Worm (Caenorhabditis elegans) whole organism, mixed stage, embryonic: Measurements from ENCODE around the gene nspc-16.
A peak's percentile ranks its signal among the peaks of the same experiment; 100 is the strongest.

ENCODE experiments used
- M03D4.4 ChIP-seq: sonication (generic microtip); optimal IDR thresholded peaks from 2 replicates; lab custom pipeline; 2017; ENCODE audit warnings: mild to moderate bottlenecking, missing genetic modification characterization, missing compliant biosample characterization
- bed-3 ChIP-seq: fragments of 200-800 bp; sonication (Bioruptor generic); optimal IDR thresholded peaks from 3 replicates; lab custom pipeline; 2018; ENCODE audit warnings: mild to moderate bottlenecking, missing genetic modification characterization, moderate library complexity, missing compliant biosample characterization
- blmp-1 ChIP-seq: fragments of 150-350 bp; optimal IDR thresholded peaks from 2 replicates; lab custom pipeline; 2014; ENCODE audit warnings: missing biosample characterization, missing genetic modification characterization
- ceh-39 ChIP-seq: fragments of 150-350 bp; optimal IDR thresholded peaks from 2 replicates; lab custom pipeline; 2014; ENCODE audit warnings: missing biosample characterization, missing genetic modification characterization
- ceh-43 ChIP-seq: fragments of 200-800 bp; sonication (Bioruptor generic); optimal IDR thresholded peaks from 2 replicates; lab custom pipeline; 2018; ENCODE audit warnings: mild to moderate bottlenecking, missing genetic modification characterization, moderate library complexity, missing compliant biosample characterization
- ceh-83 ChIP-seq: fragments of 200-800 bp; sonication (Bioruptor generic); optimal IDR thresholded peaks from 2 replicates; lab custom pipeline; 2018; ENCODE audit warnings: mild to moderate bottlenecking, missing genetic modification characterization, missing compliant biosample characterization
- ces-1 ChIP-seq: fragments of 150-350 bp; optimal IDR thresholded peaks from 2 replicates; lab custom pipeline; 2014; ENCODE audit warnings: missing biosample characterization, missing genetic modification reagents, missing genetic modification characterization
- cnd-1 ChIP-seq: fragments of 200-800 bp; sonication (Bioruptor generic); optimal IDR thresholded peaks from 2 replicates; lab custom pipeline; 2018; ENCODE audit warnings: mild to moderate bottlenecking, missing genetic modification characterization, missing compliant biosample characterization
- drap-1 ChIP-seq: fragments of 200-800 bp; sonication (Bioruptor generic); optimal IDR thresholded peaks from 3 replicates; lab custom pipeline; 2018; ENCODE audit warnings: mild to moderate bottlenecking, missing genetic modification characterization, missing compliant biosample characterization
- elt-3 ChIP-seq: fragments of 150-350 bp; optimal IDR thresholded peaks from 2 replicates; lab custom pipeline; 2014; ENCODE audit warnings: missing biosample characterization, missing genetic modification characterization
- flh-1 ChIP-seq: fragments of 200-800 bp; sonication (Bioruptor generic); optimal IDR thresholded peaks from 2 replicates; lab custom pipeline; 2018; ENCODE audit warnings: mild to moderate bottlenecking, missing genetic modification characterization, moderate library complexity, missing compliant biosample characterization
- ham-2 ChIP-seq: fragments of 200-800 bp; sonication (Bioruptor generic); optimal IDR thresholded peaks from 2 replicates; lab custom pipeline; 2018; ENCODE audit warnings: mild to moderate bottlenecking, missing genetic modification characterization, missing compliant biosample characterization
- hlh-1 ChIP-seq: fragments of 150-350 bp; optimal IDR thresholded peaks from 2 replicates; lab custom pipeline; 2014; ENCODE audit warnings: missing biosample characterization, missing genetic modification reagents, missing genetic modification characterization
- lin-13 ChIP-seq: fragments of 150-350 bp; optimal IDR thresholded peaks from 2 replicates; lab custom pipeline; 2014; ENCODE audit warnings: missing biosample characterization, missing genetic modification characterization
- lin-32 ChIP-seq: fragments of 200-800 bp; sonication (Bioruptor generic); optimal IDR thresholded peaks from 2 replicates; lab custom pipeline; 2018; ENCODE audit warnings: mild to moderate bottlenecking, missing genetic modification characterization, missing compliant biosample characterization
- lsy-2 ChIP-seq: fragments of 150-350 bp; optimal IDR thresholded peaks from 2 replicates; lab custom pipeline; 2014; ENCODE audit warnings: missing biosample characterization, missing genetic modification characterization
- mab-5 ChIP-seq: fragments of 150-350 bp; optimal IDR thresholded peaks from 2 replicates; lab custom pipeline; 2014; ENCODE audit warnings: missing biosample characterization, missing genetic modification characterization
- mep-1 ChIP-seq: fragments of 150-350 bp; optimal IDR thresholded peaks from 2 replicates; lab custom pipeline; 2017; ENCODE audit warnings: missing biosample characterization, missing genetic modification reagents, missing genetic modification characterization, inconsistent platforms
- mls-2 ChIP-seq: sonication (generic microtip); optimal IDR thresholded peaks from 2 replicates; lab custom pipeline; 2016; ENCODE audit warnings: mild to moderate bottlenecking, missing genetic modification characterization, moderate library complexity, missing compliant biosample characterization
- nhr-12 ChIP-seq: fragments of 150-350 bp; optimal IDR thresholded peaks from 2 replicates; lab custom pipeline; 2014; ENCODE audit warnings: missing biosample characterization, missing genetic modification characterization
- nhr-2 ChIP-seq: fragments of 150-350 bp; optimal IDR thresholded peaks from 2 replicates; lab custom pipeline; 2014; ENCODE audit warnings: missing biosample characterization, missing genetic modification characterization
- nhr-28 ChIP-seq: fragments of 150-350 bp; optimal IDR thresholded peaks from 2 replicates; lab custom pipeline; 2014; ENCODE audit warnings: missing biosample characterization, missing genetic modification characterization
- nhr-76 ChIP-seq: sonication (generic microtip); optimal IDR thresholded peaks from 2 replicates; lab custom pipeline; 2017; ENCODE audit warnings: missing biosample characterization, missing genetic modification characterization
- pha-4 ChIP-seq: fragments of 150-350 bp; optimal IDR thresholded peaks from 2 replicates; lab custom pipeline; 2018; ENCODE audit warnings: missing biosample characterization, missing genetic modification reagents, missing genetic modification characterization
- sem-2 ChIP-seq: fragments of 200-800 bp; sonication (Bioruptor generic); optimal IDR thresholded peaks from 2 replicates; lab custom pipeline; 2018; ENCODE audit warnings: mild to moderate bottlenecking, missing genetic modification characterization, missing compliant biosample characterization
- snpc-4 ChIP-seq: fragments of 150-350 bp; optimal IDR thresholded peaks from 2 replicates; lab custom pipeline; 2014; ENCODE audit warnings: missing biosample characterization, missing genetic modification characterization
- sptf-1 ChIP-seq: sonication (generic microtip); optimal IDR thresholded peaks from 2 replicates; lab custom pipeline; 2017; ENCODE audit warnings: mild to moderate bottlenecking, missing genetic modification characterization, moderate library complexity, missing compliant biosample characterization
- tbx-8 ChIP-seq: fragments of 200-800 bp; sonication (Bioruptor generic); optimal IDR thresholded peaks from 2 replicates; lab custom pipeline; 2018; ENCODE audit warnings: mild to moderate bottlenecking, missing genetic modification characterization, moderate library complexity, missing compliant biosample characterization
- unc-120 ChIP-seq: sonication (generic microtip); optimal IDR thresholded peaks from 2 replicates; lab custom pipeline; 2017; ENCODE audit warnings: missing genetic modification characterization, missing compliant biosample characterization; ENCODE audit not compliant: poor library complexity, severe bottlenecking
- unc-39 ChIP-seq: fragments of 150-350 bp; optimal IDR thresholded peaks from 2 replicates; lab custom pipeline; 2014; ENCODE audit warnings: missing biosample characterization, missing genetic modification characterization
- unc-62 ChIP-seq: fragments of 150-350 bp; optimal IDR thresholded peaks from 2 replicates; lab custom pipeline; 2014; ENCODE audit warnings: missing biosample characterization, missing genetic modification reagents, missing genetic modification characterization
- zip-8 ChIP-seq: fragments of 150-350 bp; optimal IDR thresholded peaks from 2 replicates; lab custom pipeline; 2014; ENCODE audit warnings: missing biosample characterization, missing genetic modification characterization
- ztf-11 ChIP-seq: fragments of 150-350 bp; optimal IDR thresholded peaks from 2 replicates; lab custom pipeline; 2014; ENCODE audit warnings: missing biosample characterization, missing genetic modification characterization

The nspc-16 gene

ce11 chrX:14508823-14509259 lies 14.5 kb upstream of the nspc-16 start:
- no peak for TF ChIP-seq nhr-28 (tag; lab: Kevin White, UChicago)
- TF ChIP-seq mep-1 (tag; lab: Kevin White, UChicago): no peak
- TF ChIP-seq unc-120 (tag; lab: Kevin White, UChicago): peak; percentile 43
- TF ChIP-seq unc-39 (tag; lab: Kevin White, UChicago): no peak
- TF ChIP-seq ztf-11 (tag; lab: Kevin White, UChicago): no peak
- TF ChIP-seq mab-5: no peak
- no peak for TF ChIP-seq pha-4 (tag; lab: Kevin White, UChicago)
- TF ChIP-seq bed-3 (GFP tag; lab: Kevin White, UChicago): no peak
- no peak for TF ChIP-seq nhr-76 (tag; lab: Kevin White, UChicago)
- no peak for TF ChIP-seq ceh-83 (GFP tag; lab: Kevin White, UChicago)
- TF ChIP-seq lsy-2 (tag; lab: Kevin White, UChicago): no peak
- no peak for TF ChIP-seq hlh-1
- no peak for TF ChIP-seq flh-1 (GFP tag; lab: Kevin White, UChicago)
- TF ChIP-seq zip-8: no peak
- TF ChIP-seq drap-1: no peak
- no peak for TF ChIP-seq ces-1 (GFP tag; lab: Kevin White, UChicago)
- TF ChIP-seq nhr-12 (tag; lab: Kevin White, UChicago): no peak
- peak; percentile 32 for TF ChIP-seq ham-2
- TF ChIP-seq tbx-8 (GFP tag; lab: Kevin White, UChicago): no peak
- TF ChIP-seq unc-62 (GFP tag; lab: Kevin White, UChicago): peak; percentile 83
- no peak for TF ChIP-seq blmp-1 (tag; lab: Kevin White, UChicago)
- TF ChIP-seq ceh-39 (tag; lab: Kevin White, UChicago): no peak

DNA sequence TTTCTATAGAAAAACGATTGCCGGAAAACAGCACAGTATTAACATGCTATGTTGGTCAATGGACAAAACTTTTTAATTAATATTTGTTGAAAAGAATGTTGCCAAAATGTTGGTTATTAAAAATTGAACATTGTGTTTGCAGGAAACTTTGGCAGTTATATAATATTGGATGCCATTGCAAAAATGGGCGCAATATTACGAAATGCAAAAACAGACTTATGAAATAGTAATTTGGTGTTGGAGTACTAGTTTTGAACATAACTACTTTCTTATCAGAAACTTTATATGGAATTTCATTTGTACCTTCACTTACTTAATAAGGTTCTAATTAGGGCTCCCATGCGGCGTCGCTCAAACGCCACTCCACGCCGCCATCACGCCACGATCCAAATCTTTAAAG lies 13.0 kb upstream of the nspc-16 start:
- TF ChIP-seq nhr-28 (tag; lab: Kevin White, UChicago): no peak
- TF ChIP-seq hlh-1: no peak
- TF ChIP-seq lin-13 (tag; lab: Kevin White, UChicago): no peak
- no peak for TF ChIP-seq mab-5
- no peak for TF ChIP-seq ham-2
- TF ChIP-seq pha-4 (tag; lab: Kevin White, UChicago): no peak
- TF ChIP-seq unc-39 (tag; lab: Kevin White, UChicago): no peak
- TF ChIP-seq sptf-1 (tag; lab: Kevin White, UChicago): no peak
- TF ChIP-seq cnd-1 (tag; lab: Kevin White, UChicago): no peak
- no peak for TF ChIP-seq mls-2 (tag; lab: Kevin White, UChicago)
- TF ChIP-seq ztf-11 (tag; lab: Kevin White, UChicago): no peak
- no peak for TF ChIP-seq lsy-2 (tag; lab: Kevin White, UChicago)

ce11 chrX:14512817-14513216 lies 10.6 kb upstream of the nspc-16 start, which contains the start of gene fbxa-141:
Gene fbxa-141 (minus strand): TSS chrX:14512917.
- no peak for TF ChIP-seq nhr-12 (tag; lab: Kevin White, UChicago)
- TF ChIP-seq sem-2: no peak
- TF ChIP-seq ham-2: no peak
- TF ChIP-seq unc-120 (tag; lab: Kevin White, UChicago): no peak
- no peak for TF ChIP-seq mls-2 (tag; lab: Kevin White, UChicago)
- no peak for TF ChIP-seq drap-1
- no peak for TF ChIP-seq nhr-2
- no peak for TF ChIP-seq elt-3 (tag; lab: Kevin White, UChicago)
- TF ChIP-seq bed-3 (GFP tag; lab: Kevin White, UChicago): no peak
- TF ChIP-seq blmp-1 (tag; lab: Kevin White, UChicago): no peak
- no peak for TF ChIP-seq snpc-4 (tag; lab: Kevin White, UChicago)

- TF ChIP-seq unc-120 (tag; lab: Kevin White, UChicago) (peak; percentile 4), zip-8 (no peak), ceh-43 (GFP tag; lab: Kevin White, UChicago) (no peak), mep-1 (tag; lab: Kevin White, UChicago) (peak; percentile 8), flh-1 (GFP tag; lab: Kevin White, UChicago) (no peak), ces-1 (GFP tag; lab: Kevin White, UChicago) (peak; percentile 93)
These were observed 9.9 kb upstream of the nspc-16 start for ce11 chrX:14513462-14513861.

- TF ChIP-seq ceh-39 (tag; lab: Kevin White, UChicago): no peak
- no peak for TF ChIP-seq unc-39 (tag; lab: Kevin White, UChicago)
- no peak for TF ChIP-seq lin-32 (GFP tag; lab: Kevin White, UChicago)
- TF ChIP-seq lin-13 (tag; lab: Kevin White, UChicago): no peak
- no peak for TF ChIP-seq sem-2
- TF ChIP-seq unc-120 (tag; lab: Kevin White, UChicago): no peak
- TF ChIP-seq ham-2: no peak
- no peak for TF ChIP-seq sptf-1 (tag; lab: Kevin White, UChicago)
- TF ChIP-seq ceh-43 (GFP tag; lab: Kevin White, UChicago): no peak
- TF ChIP-seq nhr-2: no peak
- no peak for TF ChIP-seq tbx-8 (GFP tag; lab: Kevin White, UChicago)
- no peak for TF ChIP-seq blmp-1 (tag; lab: Kevin White, UChicago)
- TF ChIP-seq bed-3 (GFP tag; lab: Kevin White, UChicago): no peak
- no peak for TF ChIP-seq lsy-2 (tag; lab: Kevin White, UChicago)
- no peak for TF ChIP-seq drap-1
- TF ChIP-seq ceh-83 (GFP tag; lab: Kevin White, UChicago): no peak
- no peak for TF ChIP-seq M03D4.4 (tag; lab: Kevin White, UChicago)
These were observed 8.3 kb upstream of the nspc-16 start, which contains the start of gene gcsh-1 for ce11 chrX:14515028-14515427. Gene gcsh-1 (minus strand): TSS chrX:14515073.
